Worm (Caenorhabditis elegans): ENCODE measurements around the gene T19C3.6.
A peak's percentile ranks its signal among the peaks of the same experiment; 100 is the strongest.

The T19C3.6 gene

ce11 chrIII:623754-624153 lies 7.6 kb downstream of the T19C3.6 start (continued):
- peak; percentile 95 for TF ChIP-seq pha-4 (tag; optimal IDR thresholded peaks at IDR 0.05)
- TF ChIP-seq drap-1 (GFP tag; optimal IDR thresholded peaks at IDR 0.05), result peak; percentile 53
- TF ChIP-seq ceh-43 (GFP tag; optimal IDR thresholded peaks at IDR 0.05), result no peak
- TF ChIP-seq flh-1 (GFP tag; optimal IDR thresholded peaks at IDR 0.05), result no peak

- TF ChIP-seq nhr-237 (tag; optimal IDR thresholded peaks at IDR 0.05), result no peak
- no peak for TF ChIP-seq elt-3 (tag; optimal IDR thresholded peaks at IDR 0.05)
- TF ChIP-seq elt-1 (tag; optimal IDR thresholded peaks at IDR 0.05; ENCODE audit: borderline replicate concordance, insufficient read depth), result no peak
- TF ChIP-seq ceh-83 (GFP tag; optimal IDR thresholded peaks at IDR 0.05), result no peak
- no peak for TF ChIP-seq cnd-1 (tag; optimal IDR thresholded peaks at IDR 0.05)
- TF ChIP-seq unc-120 (tag; optimal IDR thresholded peaks at IDR 0.05; ENCODE audit: poor library complexity, severe bottlenecking), result no peak
- TF ChIP-seq unc-39 (tag; optimal IDR thresholded peaks at IDR 0.05), result no peak
- no peak for TF ChIP-seq ceh-39 (tag; optimal IDR thresholded peaks at IDR 0.05)
- TF ChIP-seq tbx-8 (GFP tag; optimal IDR thresholded peaks at IDR 0.05), result no peak
- TF ChIP-seq sem-2 (GFP tag; optimal IDR thresholded peaks at IDR 0.05), result no peak
- TF ChIP-seq ceh-43 (GFP tag; optimal IDR thresholded peaks at IDR 0.05), result no peak
- TF ChIP-seq drap-1 (GFP tag; optimal IDR thresholded peaks at IDR 0.05), result no peak
- TF ChIP-seq mab-5 (tag; optimal IDR thresholded peaks at IDR 0.05), result no peak
Measured at ce11 chrIII:620204-620718, 11.1 kb downstream of the T19C3.6 start, which contains the start of gene T19C3.4. Gene T19C3.4 (minus strand): TSS chrIII:620254.

DNA sequence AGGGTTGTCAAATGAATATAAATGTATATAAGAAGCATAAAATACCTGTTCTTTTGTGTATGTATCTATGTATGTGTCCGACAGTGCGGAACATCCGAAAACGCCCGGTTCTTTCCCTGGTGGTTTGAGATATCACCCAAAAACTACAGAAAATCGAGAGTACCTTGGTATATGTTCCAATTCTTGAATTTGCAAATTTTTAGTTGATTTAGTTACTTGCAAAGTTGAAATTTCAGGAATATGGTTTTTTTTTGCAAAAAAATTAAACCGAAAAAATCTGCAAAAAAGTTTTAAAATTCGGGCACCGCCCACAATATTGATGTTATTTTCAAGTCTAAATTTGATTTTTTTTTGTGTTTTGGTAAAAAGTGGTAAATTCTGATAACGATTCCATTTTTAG lies 13.9 kb downstream of the T19C3.6 start, which contains the start of gene T19C3.2:
TSS of gene T19C3.2 (minus strand) at position 101 of the 400 bp plus-strand sequence.
- no peak for TF ChIP-seq hlh-1 (tag; optimal IDR thresholded peaks at IDR 0.05)
- TF ChIP-seq drap-1 (GFP tag; optimal IDR thresholded peaks at IDR 0.05), result no peak
- TF ChIP-seq elt-1 (tag; optimal IDR thresholded peaks at IDR 0.05; ENCODE audit: borderline replicate concordance, insufficient read depth), result no peak

ce11 chrIII:614447-614846 lies 16.9 kb downstream of the T19C3.6 start, which contains the start of gene T19C3.3:
Gene T19C3.3 (minus strand): TSS chrIII:614547.
- TF ChIP-seq mab-5 (tag; optimal IDR thresholded peaks at IDR 0.05) (no peak), mls-2 (tag; optimal IDR thresholded peaks at IDR 0.05) (no peak), ham-2 (GFP tag; optimal IDR thresholded peaks at IDR 0.05) (no peak), nhr-28 (tag; optimal IDR thresholded peaks at IDR 0.05) (no peak), elt-3 (tag; optimal IDR thresholded peaks at IDR 0.05) (no peak), unc-39 (tag; optimal IDR thresholded peaks at IDR 0.05) (no peak), sptf-1 (tag; optimal IDR thresholded peaks at IDR 0.05) (no peak), lin-32 (GFP tag; optimal IDR thresholded peaks at IDR 0.05) (no peak), nhr-76 (tag; optimal IDR thresholded peaks at IDR 0.05) (no peak), ceh-39 (tag; optimal IDR thresholded peaks at IDR 0.05) (no peak), M03D4.4 (tag; optimal IDR thresholded peaks at IDR 0.05) (no peak), cnd-1 (tag; optimal IDR thresholded peaks at IDR 0.05) (no peak), bed-3 (GFP tag; optimal IDR thresholded peaks at IDR 0.05) (no peak), hlh-1 (tag; optimal IDR thresholded peaks at IDR 0.05) (no peak), nhr-2 (tag; optimal IDR thresholded peaks at IDR 0.05) (no peak), ces-1 (GFP tag; optimal IDR thresholded peaks at IDR 0.05) (no peak), unc-120 (tag; optimal IDR thresholded peaks at IDR 0.05; ENCODE audit: poor library complexity, severe bottlenecking) (no peak), sem-2 (GFP tag; optimal IDR thresholded peaks at IDR 0.05) (no peak), elt-1 (tag; optimal IDR thresholded peaks at IDR 0.05; ENCODE audit: borderline replicate concordance, insufficient read depth) (no peak)

ce11 chrIII:612759-613158 lies 18.6 kb downstream of the T19C3.6 start:
- TF ChIP-seq sem-2 (GFP tag; optimal IDR thresholded peaks at IDR 0.05) (no peak), ces-1 (GFP tag; optimal IDR thresholded peaks at IDR 0.05) (peak; percentile 53)

ce11 chrIII:611900-612299 lies 19.4 kb downstream of the T19C3.6 start:
- TF ChIP-seq ceh-83 (GFP tag; optimal IDR thresholded peaks at IDR 0.05) (no peak), elt-1 (tag; optimal IDR thresholded peaks at IDR 0.05; ENCODE audit: borderline replicate concordance, insufficient read depth) (no peak), ces-1 (GFP tag; optimal IDR thresholded peaks at IDR 0.05) (peak; percentile 96), lsy-2 (tag; optimal IDR thresholded peaks at IDR 0.05) (no peak), mab-5 (tag; optimal IDR thresholded peaks at IDR 0.05) (no peak), cnd-1 (tag; optimal IDR thresholded peaks at IDR 0.05) (no peak), ham-2 (GFP tag; optimal IDR thresholded peaks at IDR 0.05) (no peak), ceh-43 (GFP tag; optimal IDR thresholded peaks at IDR 0.05) (no peak)

Measured in whole organism, mixed stage, embryonic.